Worm (Caenorhabditis elegans): ENCODE data around the gene T01C8.2.

- no peak for TF ChIP-seq bed-2 (GFP tag; IDR thresholded peaks at IDR 0.05)
- no peak for TF ChIP-seq snpc-3.4 (tag; optimal IDR thresholded peaks at IDR 0.05)
- TF ChIP-seq dpl-1 (GFP tag; optimal IDR thresholded peaks at IDR 0.05) = no peak
- TF ChIP-seq F33H1.4 (GFP tag; IDR thresholded peaks at IDR 0.05) = no peak
- no peak for TF ChIP-seq lin-40 (tag; optimal IDR thresholded peaks at IDR 0.05)
- TF ChIP-seq atf-7 (tag; optimal IDR thresholded peaks at IDR 0.05) = no peak
- no peak for TF ChIP-seq nfya-1 (tag; optimal IDR thresholded peaks at IDR 0.05; ENCODE audit: borderline replicate concordance, insufficient read depth)
- no peak for TF ChIP-seq F49E8.2 (tag; optimal IDR thresholded peaks at IDR 0.05; ENCODE audit: insufficient read depth)
- TF ChIP-seq F23B12.7 (tag; optimal IDR thresholded peaks at IDR 0.05; ENCODE audit: insufficient read depth) = no peak
- TF ChIP-seq nhr-90 (tag; optimal IDR thresholded peaks at IDR 0.05) = peak; percentile 5
- no peak for TF ChIP-seq rec-8 (tag; optimal IDR thresholded peaks at IDR 0.05)
- TF ChIP-seq lin-35 (GFP tag; optimal IDR thresholded peaks at IDR 0.05) = no peak
These were observed 26.9 kb downstream of the T01C8.2 start for ce11 chrX:16813148-16813547.
